Worm (Caenorhabditis elegans) whole organism, mixed stage, embryonic: ENCODE measurements around the gene Y38F2AR.12.

Experiments used
- flh-1 ChIP-seq: fragments of 200-800 bp; sonication (Bioruptor generic); optimal IDR thresholded peaks from 2 replicates; lab custom pipeline; 2018; ENCODE audit warnings: mild to moderate bottlenecking, missing genetic modification characterization, moderate library complexity, missing compliant biosample characterization
- nhr-28 ChIP-seq: fragments of 150-350 bp; optimal IDR thresholded peaks from 2 replicates; lab custom pipeline; 2014; ENCODE audit warnings: missing biosample characterization, missing genetic modification characterization
- snpc-4 ChIP-seq: fragments of 150-350 bp; optimal IDR thresholded peaks from 2 replicates; lab custom pipeline; 2014; ENCODE audit warnings: missing biosample characterization, missing genetic modification characterization

- TF ChIP-seq flh-1: no peak
- no peak for TF ChIP-seq nhr-28
- TF ChIP-seq snpc-4: no peak
Observed at ce11 chrIV:2400651-2401050, 11.6 kb downstream of the Y38F2AR.12 start.
